Fruit fly (Drosophila melanogaster): Measurements from ENCODE around the gene CG42542.

Gene CG42542

dm6 chr3R:15225279-15225730 is 28.9 kb downstream of the CG42542 start, which contains the start of the genes CG31344 and Caf1-55:
Gene CG31344, minus strand, starts transcription at chr3R:15225329.
Gene Caf1-55, plus strand, starts transcription at chr3R:15225576.
- TF ChIP-seq fkh (GFP tag; optimal IDR thresholded peaks at IDR 0.05) (peak; percentile 19), esn (GFP tag; optimal IDR thresholded peaks at IDR 0.05) (peak; percentile 3), CG11762 (GFP tag; optimal IDR thresholded peaks at IDR 0.05; ENCODE audit: insufficient read depth) (no peak), dsx (GFP tag; optimal IDR thresholded peaks at IDR 0.05; ENCODE audit: poor library complexity, severe bottlenecking) (peak; percentile 73), CG31627 (GFP tag; optimal IDR thresholded peaks at IDR 0.05) (peak; percentile 2), net (GFP tag; optimal IDR thresholded peaks at IDR 0.05) (no peak)

dm6 chr3R:15229329-15229876 is 33.0 kb downstream of the CG42542 start, which contains the start of the genes Art3 and mRpS10:
Gene Art3, minus strand, starts transcription at chr3R:15229408.
Gene mRpS10, plus strand, starts transcription at chr3R:15229665.
- TF ChIP-seq Sox15 (GFP tag; optimal IDR thresholded peaks at IDR 0.05) (peak; percentile 100), CG6854 (GFP tag; optimal IDR thresholded peaks at IDR 0.05) (peak; percentile 99), Gug (GFP tag; IDR thresholded peaks at IDR 0.05) (peak; percentile 100), svp (GFP tag) (peak; percentile 100), CG34406 (GFP tag; optimal IDR thresholded peaks at IDR 0.05) (peak; percentile 100), Sox102F (GFP tag; optimal IDR thresholded peaks at IDR 0.05) (peak; percentile 99), CG6276 (GFP tag; optimal IDR thresholded peaks at IDR 0.05) (peak; percentile 99), achi (GFP tag; optimal IDR thresholded peaks at IDR 0.05) (peak; percentile 99), CG32006 (GFP tag; optimal IDR thresholded peaks at IDR 0.05) (peak; percentile 100), CG1621 (tag; optimal IDR thresholded peaks at IDR 0.05) (peak; percentile 99), OdsH (GFP tag; optimal IDR thresholded peaks at IDR 0.05) (peak; percentile 100), CG7368 (GFP tag; optimal IDR thresholded peaks at IDR 0.05) (peak; percentile 100), CG11902 (GFP tag; optimal IDR thresholded peaks at IDR 0.05) (peak; percentile 100), CG11762 (GFP tag; optimal IDR thresholded peaks at IDR 0.05; ENCODE audit: insufficient read depth) (peak; percentile 100), Ets21C (GFP tag; optimal IDR thresholded peaks at IDR 0.05) (peak; percentile 100), CG8319 (GFP tag; optimal IDR thresholded peaks at IDR 0.05) (peak; percentile 100), Hr4 (GFP tag; optimal IDR thresholded peaks at IDR 0.05) (peak; percentile 100), Lpt (GFP tag; optimal IDR thresholded peaks at IDR 0.05) (peak; percentile 100), net (GFP tag; optimal IDR thresholded peaks at IDR 0.05) (peak; percentile 100), Eip75B (GFP tag; optimal IDR thresholded peaks at IDR 0.05) (peak; percentile 100), Hr39 (GFP tag; optimal IDR thresholded peaks at IDR 0.05) (peak; percentile 100), CG10669 (GFP tag; optimal IDR thresholded peaks at IDR 0.05) (peak; percentile 100), Hr38 (GFP tag; optimal IDR thresholded peaks at IDR 0.05) (peak; percentile 96), eg (GFP tag; IDR thresholded peaks at IDR 0.05) (peak; percentile 100), CG4318 (GFP tag; optimal IDR thresholded peaks at IDR 0.05) (peak; percentile 100), CG16779 (tag; optimal IDR thresholded peaks at IDR 0.05) (peak; percentile 99), CG6808 (GFP tag; optimal IDR thresholded peaks at IDR 0.05) (peak; percentile 99), lz (GFP tag; optimal IDR thresholded peaks at IDR 0.05) (peak; percentile 100), vri (GFP tag; optimal IDR thresholded peaks at IDR 0.05) (peak; percentile 99), dac (GFP tag; optimal IDR thresholded peaks at IDR 0.05) (peak; percentile 98), Ets96B (tag; optimal IDR thresholded peaks at IDR 0.05) (peak; percentile 100), CG10631 (GFP tag; optimal IDR thresholded peaks at IDR 0.05) (peak; percentile 100), CG8119 (GFP tag; IDR thresholded peaks at IDR 0.05) (peak; percentile 100), fkh (GFP tag; optimal IDR thresholded peaks at IDR 0.05) (peak; percentile 97), Met (GFP tag; optimal IDR thresholded peaks at IDR 0.05) (peak; percentile 100), fd59A (GFP tag; optimal IDR thresholded peaks at IDR 0.05) (peak; percentile 100), Sox14 (GFP tag; optimal IDR thresholded peaks at IDR 0.05) (peak; percentile 100), CG3032 (tag; optimal IDR thresholded peaks at IDR 0.05) (peak; percentile 100), topi (GFP tag; optimal IDR thresholded peaks at IDR 0.05) (peak; percentile 100), ss (GFP tag; optimal IDR thresholded peaks at IDR 0.05) (peak; percentile 99 to 100), CG31627 (GFP tag; optimal IDR thresholded peaks at IDR 0.05) (peak; percentile 100), CG3919 (GFP tag; optimal IDR thresholded peaks at IDR 0.05) (peak; percentile 100), cyc (GFP tag; optimal IDR thresholded peaks at IDR 0.05) (peak; percentile 100), Blimp-1 (GFP tag; optimal IDR thresholded peaks at IDR 0.05) (peak; percentile 98), pdm3 (GFP tag; optimal IDR thresholded peaks at IDR 0.05) (peak; percentile 100), spab (GFP tag; optimal IDR thresholded peaks at IDR 0.05) (peak; percentile 100)
